Fruit fly (Drosophila melanogaster): Measurements from ENCODE around the gene CG15385.
A peak's percentile ranks its signal among the peaks of the same experiment; 100 is the strongest.

Gene CG15385

dm6 chr2L:2163568-2163953 lies 48.8 kb downstream of the CG15385 start (continued):
- TF ChIP-seq caup (GFP tag; optimal IDR thresholded peaks at IDR 0.05; ENCODE audit: severe bottlenecking): peak; percentile 77
- peak; percentile 59 for TF ChIP-seq Dek (tag; optimal IDR thresholded peaks at IDR 0.05)
- TF ChIP-seq Sox100B (GFP tag; optimal IDR thresholded peaks at IDR 0.05): peak; percentile 77
- peak; percentile 97 for TF ChIP-seq CG8765 (GFP tag; IDR thresholded peaks at IDR 0.05)
- peak; percentile 65; the same call in 1 of the 2 replicates for TF ChIP-seq Lim3 (GFP tag; IDR thresholded peaks at IDR 0.05)
- TF ChIP-seq pho (GFP tag; optimal IDR thresholded peaks at IDR 0.05): peak; percentile 81
- peak; percentile 85 for TF ChIP-seq salm (tag; optimal IDR thresholded peaks at IDR 0.05)
- TF ChIP-seq Doc3 (GFP tag; IDR thresholded peaks at IDR 0.05; ENCODE audit: partially characterized antibody): no peak
- TF ChIP-seq CG3281 (GFP tag; optimal IDR thresholded peaks at IDR 0.05): peak; percentile 62
- TF ChIP-seq trem (tag; optimal IDR thresholded peaks at IDR 0.05): peak; percentile 90
- peak; percentile 90 for TF ChIP-seq Usf (GFP tag; optimal IDR thresholded peaks at IDR 0.05)
- TF ChIP-seq Mad (GFP tag; optimal IDR thresholded peaks at IDR 0.05): peak; percentile 93
- TF ChIP-seq CG6791 (GFP tag; IDR thresholded peaks at IDR 0.05; ENCODE audit: partially characterized antibody): 0 out of 3 replicates have a peak, but pooled peaks have one; percentile 14
- TF ChIP-seq CG3726 (GFP tag; IDR thresholded peaks at IDR 0.05): peak; percentile 91
- TF ChIP-seq tna (GFP tag; IDR thresholded peaks at IDR 0.05; ENCODE audit: partially characterized antibody): no peak
- peak; percentile 90 for TF ChIP-seq slp2 (GFP tag; optimal IDR thresholded peaks at IDR 0.05)
- TF ChIP-seq lab (GFP tag; optimal IDR thresholded peaks at IDR 0.05): peak; percentile 84
- no peak for TF ChIP-seq exex (tag; optimal IDR thresholded peaks at IDR 0.05)
- no peak for TF ChIP-seq gro (GFP tag; optimal IDR thresholded peaks at IDR 0.05)
- TF ChIP-seq YL-1 (GFP tag; optimal IDR thresholded peaks at IDR 0.05): peak; percentile 44
- peak; percentile 90 for TF ChIP-seq Ssrp (tag; optimal IDR thresholded peaks at IDR 0.05)
- no peak for TF ChIP-seq Tbp (GFP tag; optimal IDR thresholded peaks at IDR 0.05)
- peak; percentile 83 for TF ChIP-seq Elba2 (GFP tag; optimal IDR thresholded peaks at IDR 0.05)
- TF ChIP-seq Sox102F (GFP tag; optimal IDR thresholded peaks at IDR 0.05): peak; percentile 89
- peak; percentile 87 for TF ChIP-seq CG33557 (GFP tag; optimal IDR thresholded peaks at IDR 0.05)
- TF ChIP-seq Bgb (GFP tag; IDR thresholded peaks at IDR 0.05; ENCODE audit: partially characterized antibody): 0 out of 2 replicates have a peak, but pooled peaks have one; percentile 14
- peak; percentile 44 for TF ChIP-seq CG1832 (GFP tag; optimal IDR thresholded peaks at IDR 0.05)
- TF ChIP-seq CG4730 (GFP tag; IDR thresholded peaks at IDR 0.05): peak; percentile 86
- TF ChIP-seq CG17385 (GFP tag; optimal IDR thresholded peaks at IDR 0.05): peak; percentile 83
- peak; percentile 82 for TF ChIP-seq mam (GFP tag; optimal IDR thresholded peaks at IDR 0.05)
- no peak for TF ChIP-seq knrl (GFP tag; IDR thresholded peaks at IDR 0.05; ENCODE audit: partially characterized antibody)
- TF ChIP-seq chinmo (GFP tag; IDR thresholded peaks at IDR 0.05; ENCODE audit: partially characterized antibody): no peak
- peak; percentile 84 for TF ChIP-seq seq (GFP tag; IDR thresholded peaks at IDR 0.05)
- TF ChIP-seq Awh (GFP tag; IDR thresholded peaks at IDR 0.05): peak; percentile 92
- peak; percentile 74 for TF ChIP-seq so (GFP tag; IDR thresholded peaks at IDR 0.05)
- peak; percentile 44 for TF ChIP-seq Hey (tag; optimal IDR thresholded peaks at IDR 0.05)
- TF ChIP-seq sd (tag; optimal IDR thresholded peaks at IDR 0.05): peak; percentile 35
- peak; percentile 40 for TF ChIP-seq CG14965 (GFP tag; optimal IDR thresholded peaks at IDR 0.05; ENCODE audit: borderline replicate concordance)
- TF ChIP-seq unc-4 (GFP tag; IDR thresholded peaks at IDR 0.05; ENCODE audit: partially characterized antibody): no peak
- TF ChIP-seq CG18599 (GFP tag; optimal IDR thresholded peaks at IDR 0.05): peak; percentile 84
- peak; percentile 92 for TF ChIP-seq CG7839 (tag; optimal IDR thresholded peaks at IDR 0.05)
- TF ChIP-seq CG11085 (GFP tag; IDR thresholded peaks at IDR 0.05): peak; percentile 81
- TF ChIP-seq pan (optimal IDR thresholded peaks at IDR 0.05): no peak
- TF ChIP-seq pan (GFP tag; optimal IDR thresholded peaks at IDR 0.05 in 1 of 2, IDR thresholded peaks at IDR 0.05 in 1 of 2): peak in 1 of 2 experiments; percentile 91
- peak; percentile 7 for TF ChIP-seq Deaf1 (tag; optimal IDR thresholded peaks at IDR 0.05)
- TF ChIP-seq dimm (GFP tag; IDR thresholded peaks at IDR 0.05): peak; percentile 83
- TF ChIP-seq bcd (GFP tag; optimal IDR thresholded peaks at IDR 0.05): peak; percentile 89
- peak; percentile 82 for TF ChIP-seq da (GFP tag; optimal IDR thresholded peaks at IDR 0.05)
- TF ChIP-seq CG10959 (GFP tag; IDR thresholded peaks at IDR 0.05): peak; percentile 98
- peak; percentile 8 for TF ChIP-seq Kr (GFP tag; optimal IDR thresholded peaks at IDR 0.05)
